Fruit fly (Drosophila melanogaster) whole organism, embryonic: Measurements from ENCODE around the gene Cubn.
A peak's percentile ranks its signal among the peaks of the same experiment; 100 is the strongest.

Experiments
- Abd-B ChIP-seq: fragments of 200-800 bp; sonication (Bioruptor generic); optimal IDR thresholded peaks from 2 replicates; lab custom pipeline; 2018; ENCODE audit warnings: missing biosample characterization, mild to moderate bottlenecking, missing genetic modification characterization, moderate library complexity
- Ada2b ChIP-seq: fragments of 200-800 bp; sonication (Bioruptor generic); IDR thresholded peaks from 2 replicates; pipeline ENCODE4 v1.3.6; 2022; ENCODE audit warnings: missing biosample characterization, missing genetic modification characterization
- B-H1 ChIP-seq: fragments of 200-800 bp; sonication (Bioruptor generic); IDR thresholded peaks from 3 replicates; pipeline ENCODE4 v1.3.6; 2022; ENCODE audit warnings: missing biosample characterization, missing genetic modification characterization
- B-H2 ChIP-seq: fragments of 200-800 bp; sonication (Bioruptor generic); optimal IDR thresholded peaks from 2 replicates; lab custom pipeline; 2018; ENCODE audit warnings: missing biosample characterization, mild to moderate bottlenecking, missing genetic modification characterization
- Bgb ChIP-seq: fragments of 200-800 bp; sonication (Bioruptor generic); IDR thresholded peaks from 2 replicates; pipeline ENCODE4 v1.3.6; 2022; ENCODE audit warnings: missing biosample characterization, missing genetic modification characterization; ENCODE audit not compliant: partially characterized antibody
- Blimp-1 ChIP-seq: fragments of 200-800 bp; sonication (Bioruptor generic); optimal IDR thresholded peaks from 3 replicates; lab custom pipeline; 2018; ENCODE audit warnings: missing biosample characterization, missing genetic modification characterization, mild to moderate bottlenecking, moderate library complexity, missing genetic modification reagents
- CG10274 ChIP-seq: fragments of 200-800 bp; sonication (Bioruptor generic); optimal IDR thresholded peaks from 3 replicates; lab custom pipeline; 2017; ENCODE audit warnings: missing biosample characterization, mild to moderate bottlenecking, missing genetic modification characterization
- CG12769 ChIP-seq: fragments of 200-800 bp; sonication (Bioruptor generic); optimal IDR thresholded peaks from 2 replicates; lab custom pipeline; 2019; ENCODE audit warnings: missing biosample characterization, mild to moderate bottlenecking, missing genetic modification characterization, moderate library complexity
- CG13123 ChIP-seq: fragments of 200-800 bp; sonication (Bioruptor generic); optimal IDR thresholded peaks from 2 replicates; lab custom pipeline; 2016; ENCODE audit warnings: missing biosample characterization, missing genetic modification characterization
- CG14860 ChIP-seq: fragments of 200-800 bp; sonication (Bioruptor generic); IDR thresholded peaks from 3 replicates; pipeline ENCODE4 v1.3.6; 2022; ENCODE audit warnings: missing biosample characterization, missing genetic modification characterization; ENCODE audit not compliant: partially characterized antibody
- CG14965 ChIP-seq: fragments of 200-800 bp; sonication (Bioruptor generic); optimal IDR thresholded peaks from 2 replicates; lab custom pipeline; 2016; ENCODE audit warnings: missing biosample characterization, missing genetic modification characterization, borderline replicate concordance
- CG17359 ChIP-seq: fragments of 200-800 bp; sonication (Bioruptor generic); optimal IDR thresholded peaks from 3 replicates; lab custom pipeline; 2018; ENCODE audit warnings: missing biosample characterization, mild to moderate bottlenecking, missing genetic modification characterization, moderate library complexity
- CG31441 ChIP-seq: fragments of 200-800 bp; sonication (Bioruptor generic); IDR thresholded peaks from 2 replicates; pipeline ENCODE4 v1.3.6; 2022; ENCODE audit warnings: missing biosample characterization, missing genetic modification characterization
- CG4707 ChIP-seq: fragments of 200-800 bp; sonication (Bioruptor generic); optimal IDR thresholded peaks from 2 replicates; lab custom pipeline; 2018; ENCODE audit warnings: missing biosample characterization, mild to moderate bottlenecking, missing genetic modification characterization, moderate library complexity
- CG6813 ChIP-seq: fragments of 200-800 bp; sonication (Bioruptor generic); optimal IDR thresholded peaks from 2 replicates; lab custom pipeline; 2017; ENCODE audit warnings: missing biosample characterization, missing genetic modification characterization, mild to moderate bottlenecking, moderate library complexity, missing genetic modification reagents
- CG7271 ChIP-seq: fragments of 200-800 bp; sonication (Bioruptor generic); optimal IDR thresholded peaks from 2 replicates; lab custom pipeline; 2018; ENCODE audit warnings: missing biosample characterization, mild to moderate bottlenecking, missing genetic modification characterization, moderate library complexity
- CG7963 ChIP-seq: fragments of 200-800 bp; sonication (Bioruptor generic); IDR thresholded peaks from 3 replicates; pipeline ENCODE4 v1.3.6; 2022; ENCODE audit warnings: missing biosample characterization, missing genetic modification characterization; ENCODE audit not compliant: partially characterized antibody
- CG8478 ChIP-seq: fragments of >200 bp; optimal IDR thresholded peaks from 2 replicates; lab custom pipeline; 2018
- CG8765 ChIP-seq: fragments of 200-800 bp; sonication (Bioruptor generic); IDR thresholded peaks from 2 replicates; pipeline ENCODE4 v1.3.6; 2022; ENCODE audit warnings: missing biosample characterization, missing genetic modification characterization
- CG9727 ChIP-seq: fragments of 200-800 bp; sonication (Bioruptor generic); optimal IDR thresholded peaks from 3 replicates; lab custom pipeline; 2017; ENCODE audit warnings: missing biosample characterization, mild to moderate bottlenecking, missing genetic modification characterization
- CrebB ChIP-seq: fragments of 200-800 bp; sonication (Bioruptor generic); optimal IDR thresholded peaks from 3 replicates; lab custom pipeline; 2018; ENCODE audit warnings: missing biosample characterization, mild to moderate bottlenecking, missing genetic modification characterization
- D19A ChIP-seq: fragments of 200-800 bp; optimal IDR thresholded peaks from 3 replicates; lab custom pipeline; 2019; ENCODE audit warnings: missing biosample characterization, mild to moderate bottlenecking, missing genetic modification characterization, moderate library complexity
- Dip3 ChIP-seq: fragments of 200-800 bp; sonication (Bioruptor generic); optimal IDR thresholded peaks from 3 replicates; lab custom pipeline; 2016; ENCODE audit warnings: missing biosample characterization, missing genetic modification characterization
- Hr39 ChIP-seq: fragments of >200 bp; optimal IDR thresholded peaks from 2 replicates; lab custom pipeline; 2017
- Hr51 ChIP-seq, 2 experiments: fragments of 200-800 bp; sonication (Bioruptor generic); optimal IDR thresholded peaks; 2 replicates in 1 of 2; 3 replicates in 1 of 2; lab custom pipeline; 2016 to 2018; ENCODE audit warnings: missing biosample characterization in 2 of 2, missing genetic modification characterization in 2 of 2, mild to moderate bottlenecking in 1 of 2, moderate library complexity in 1 of 2
- Lim3 ChIP-seq: fragments of 200-800 bp; sonication (Bioruptor generic); IDR thresholded peaks from 2 replicates; pipeline ENCODE4 v1.3.6; 2022; ENCODE audit warnings: missing biosample characterization, missing genetic modification characterization
- NfI ChIP-seq: fragments of 200-800 bp; sonication (Bioruptor generic); optimal IDR thresholded peaks from 3 replicates; lab custom pipeline; 2018; ENCODE audit warnings: missing biosample characterization, mild to moderate bottlenecking, missing genetic modification characterization, moderate library complexity
- PHDP ChIP-seq: fragments of 200-800 bp; sonication (Bioruptor generic); optimal IDR thresholded peaks from 3 replicates; lab custom pipeline; 2018; ENCODE audit warnings: missing biosample characterization, mild to moderate bottlenecking, missing genetic modification characterization, moderate library complexity
- TFAM ChIP-seq: fragments of 200-800 bp; sonication (Bioruptor generic); optimal IDR thresholded peaks from 2 replicates; lab custom pipeline; 2017; ENCODE audit warnings: missing biosample characterization, missing genetic modification characterization, inconsistent platforms
- Trl ChIP-seq, 3 experiments: fragments of >200 bp in 2 of 3; fragments of 200-800 bp in 1 of 3; sonication (Bioruptor generic) in 1 of 3; optimal IDR thresholded peaks; 2 replicates in 1 of 3; 3 replicates in 2 of 3; lab custom pipeline; 2016 to 2017; ENCODE audit warnings: missing biosample characterization in 1 of 3, missing genetic modification characterization in 1 of 3
- ac ChIP-seq: fragments of 200-800 bp; sonication (Bioruptor generic); optimal IDR thresholded peaks from 3 replicates; lab custom pipeline; 2017; ENCODE audit warnings: missing biosample characterization, mild to moderate bottlenecking, missing genetic modification characterization
- amos ChIP-seq: fragments of 200-800 bp; sonication (Bioruptor generic); IDR thresholded peaks from 2 replicates; pipeline ENCODE4 v1.3.6; 2022; ENCODE audit warnings: missing biosample characterization, missing genetic modification characterization; ENCODE audit not compliant: partially characterized antibody
- chm ChIP-seq: fragments of 200-800 bp; sonication (Bioruptor generic); IDR thresholded peaks from 2 replicates; pipeline ENCODE4 v1.3.6; 2022; ENCODE audit warnings: missing biosample characterization, missing genetic modification characterization
- chn ChIP-seq: fragments of 200-800 bp; sonication (Bioruptor generic); optimal IDR thresholded peaks from 2 replicates; lab custom pipeline; 2016; ENCODE audit warnings: missing biosample characterization, missing genetic modification characterization
- da ChIP-seq: fragments of 200-800 bp; sonication (Bioruptor generic); optimal IDR thresholded peaks from 2 replicates; lab custom pipeline; 2016; ENCODE audit warnings: missing biosample characterization, missing genetic modification characterization
- kah ChIP-seq: fragments of 200-800 bp; sonication (Bioruptor generic); optimal IDR thresholded peaks from 2 replicates; lab custom pipeline; 2018; ENCODE audit warnings: missing biosample characterization, mild to moderate bottlenecking, missing genetic modification characterization
- kay ChIP-seq: fragments of 200-800 bp; sonication (Bioruptor generic); optimal IDR thresholded peaks from 2 replicates; lab custom pipeline; 2016; ENCODE audit warnings: missing biosample characterization, missing genetic modification characterization
- knrl ChIP-seq: fragments of 200-800 bp; sonication (Bioruptor generic); IDR thresholded peaks from 3 replicates; pipeline ENCODE4 v1.3.6; 2022; ENCODE audit warnings: missing biosample characterization, missing genetic modification characterization; ENCODE audit not compliant: partially characterized antibody
- lab ChIP-seq: fragments of 200-800 bp; sonication (Bioruptor generic); optimal IDR thresholded peaks from 3 replicates; lab custom pipeline; 2017; ENCODE audit warnings: missing biosample characterization, missing genetic modification characterization, mild to moderate bottlenecking, moderate library complexity, missing genetic modification reagents
- lmd ChIP-seq: fragments of 200-800 bp; sonication (Bioruptor generic); IDR thresholded peaks from 2 replicates; pipeline ENCODE4 v1.3.6; 2022; ENCODE audit warnings: missing biosample characterization, missing genetic modification characterization
- nerfin-2 ChIP-seq: fragments of 200-800 bp; sonication (Bioruptor generic); IDR thresholded peaks from 2 replicates; pipeline ENCODE4 v1.3.6; 2022; ENCODE audit warnings: missing biosample characterization, missing genetic modification characterization; ENCODE audit not compliant: partially characterized antibody
- nmo ChIP-seq: fragments of 200-800 bp; sonication (Bioruptor generic); optimal IDR thresholded peaks from 2 replicates; lab custom pipeline; 2018; ENCODE audit warnings: missing biosample characterization, mild to moderate bottlenecking, missing genetic modification characterization, moderate library complexity
- otp ChIP-seq: fragments of 200-800 bp; sonication (Bioruptor generic); IDR thresholded peaks from 3 replicates; pipeline ENCODE4, ENCODE4 v1.3.6; 2022; ENCODE audit warnings: missing biosample characterization, missing genetic modification characterization
- scrt ChIP-seq: fragments of 200-800 bp; sonication (Bioruptor generic); optimal IDR thresholded peaks from 2 replicates; lab custom pipeline; 2018; ENCODE audit warnings: missing biosample characterization, mild to moderate bottlenecking, missing genetic modification characterization, moderate library complexity
- stwl ChIP-seq: fragments of 200-800 bp; sonication (Bioruptor generic); optimal IDR thresholded peaks from 3 replicates; lab custom pipeline; 2018; ENCODE audit warnings: missing biosample characterization, mild to moderate bottlenecking, missing genetic modification characterization, moderate library complexity
- wdn ChIP-seq: fragments of 200-800 bp; sonication (Bioruptor generic); IDR thresholded peaks from 2 replicates; pipeline ENCODE4 v1.3.6; 2022; ENCODE audit warnings: missing biosample characterization, missing genetic modification characterization
- yki ChIP-seq: fragments of >200 bp; optimal IDR thresholded peaks from 3 replicates; lab custom pipeline; 2018
- zen ChIP-seq: fragments of 200-800 bp; sonication (Bioruptor generic); optimal IDR thresholded peaks from 3 replicates; lab custom pipeline; 2018; ENCODE audit warnings: missing biosample characterization, mild to moderate bottlenecking, missing genetic modification characterization, moderate library complexity

Gene Cubn

dm6 chrX:9579918-9580521 lies 8.9 kb upstream of the Cubn start, which contains the start of gene LPCAT (continued):
- TF ChIP-seq B-H1 (GFP tag; lab: Robert Waterston, UW): peak; percentile 40; the same call in 2 of the 3 replicates
- peak; percentile 48 for TF ChIP-seq chn (GFP tag; lab: Kevin White, UChicago)
- TF ChIP-seq PHDP (tag; lab: Kevin White, UChicago): peak; percentile 31
- TF ChIP-seq B-H2 (GFP tag; lab: Kevin White, UChicago): peak; percentile 86
- peak; percentile 72 for TF ChIP-seq CG12769 (tag; lab: Kevin White, UChicago)
- no peak for TF ChIP-seq CrebB (tag; lab: Kevin White, UChicago)
- no peak for TF ChIP-seq CG7963 (GFP tag; lab: Robert Waterston, UW)
- peak; percentile 39 for TF ChIP-seq NfI (GFP tag; lab: Kevin White, UChicago)
- peak; percentile 78 for TF ChIP-seq Abd-B
- TF ChIP-seq amos (GFP tag; lab: Robert Waterston, UW): peak; percentile 80; the same call in 1 of the 2 replicates
- TF ChIP-seq CG7271 (tag; lab: Kevin White, UChicago): no peak
- peak; percentile 83 for TF ChIP-seq nmo
- TF ChIP-seq zen (tag; lab: Kevin White, UChicago): peak; percentile 77
- TF ChIP-seq CG6813 (GFP tag; lab: Kevin White, UChicago): no peak
- TF ChIP-seq kay (GFP tag; lab: Kevin White, UChicago): peak; percentile 73
- TF ChIP-seq CG13123 (GFP tag; lab: Kevin White, UChicago): peak; percentile 58
- no peak for TF ChIP-seq CG8478 (lab: Kevin White, UChicago)
- no peak for TF ChIP-seq CG14965 (GFP tag; lab: Kevin White, UChicago)
- TF ChIP-seq otp (GFP tag; lab: Robert Waterston, UW): 0 out of 3 replicates have a peak, but pooled peaks have one; percentile 20
- no peak for TF ChIP-seq TFAM (GFP tag; lab: Kevin White, UChicago)
- no peak for TF ChIP-seq Lim3 (GFP tag; lab: Robert Waterston, UW)
- TF ChIP-seq lmd: peak; percentile 79
- peak; percentile 72 for TF ChIP-seq CG9727
- peak; percentile 82 for TF ChIP-seq lab (GFP tag; lab: Kevin White, UChicago)
- TF ChIP-seq yki (lab: Kevin White, UChicago): no peak
- peak; percentile 48 for TF ChIP-seq nerfin-2 (GFP tag; lab: Robert Waterston, UW)
- TF ChIP-seq chm (GFP tag; lab: Robert Waterston, UW): peak; percentile 65
- no peak for TF ChIP-seq Trl (optimal IDR thresholded peaks at IDR 0.05; lab: Kevin White, UChicago)
- peak; percentile 87 for TF ChIP-seq Trl (GFP tag; optimal IDR thresholded peaks at IDR 0.05; lab: Kevin White, UChicago)
- peak; percentile 78 for TF ChIP-seq Dip3
- TF ChIP-seq wdn (GFP tag; lab: Robert Waterston, UW): peak; percentile 74
- peak; percentile 77 for TF ChIP-seq CG17359 (tag; lab: Kevin White, UChicago)
- peak; percentile 77 for TF ChIP-seq Bgb (GFP tag; lab: Robert Waterston, UW)
- TF ChIP-seq Hr51 (GFP tag; optimal IDR thresholded peaks at IDR 0.05; lab: Kevin White, UChicago): peak; percentile 36 to 65
- peak; percentile 49; the same call in 1 of the 3 replicates for TF ChIP-seq CG14860
- peak; percentile 53; the same call in 1 of the 2 replicates for TF ChIP-seq CG8765
- TF ChIP-seq Hr39 (lab: Kevin White, UChicago): no peak
- TF ChIP-seq ac (GFP tag; lab: Kevin White, UChicago): no peak
- no peak for TF ChIP-seq CG4707 (GFP tag; lab: Kevin White, UChicago)
- TF ChIP-seq CG10274 (GFP tag; lab: Kevin White, UChicago): peak; percentile 35
- peak; percentile 47; the same call in 1 of the 2 replicates for TF ChIP-seq Ada2b
- TF ChIP-seq Blimp-1 (GFP tag; lab: Kevin White, UChicago): peak; percentile 54
- TF ChIP-seq da (GFP tag; lab: Kevin White, UChicago): peak; percentile 53
- 0 out of 2 replicates have a peak, but pooled peaks have one; percentile 17 for TF ChIP-seq CG31441
- TF ChIP-seq stwl (tag; lab: Kevin White, UChicago): peak; percentile 85
- TF ChIP-seq D19A (tag; lab: Kevin White, UChicago): peak; percentile 1
- TF ChIP-seq knrl (GFP tag; lab: Robert Waterston, UW): peak; percentile 80
- TF ChIP-seq kah (GFP tag; lab: Kevin White, UChicago): no peak
- TF ChIP-seq scrt (GFP tag; lab: Kevin White, UChicago): peak; percentile 43
